Worm (Caenorhabditis elegans): ENCODE data around the gene tub-1.

The tub-1 gene

DNA sequence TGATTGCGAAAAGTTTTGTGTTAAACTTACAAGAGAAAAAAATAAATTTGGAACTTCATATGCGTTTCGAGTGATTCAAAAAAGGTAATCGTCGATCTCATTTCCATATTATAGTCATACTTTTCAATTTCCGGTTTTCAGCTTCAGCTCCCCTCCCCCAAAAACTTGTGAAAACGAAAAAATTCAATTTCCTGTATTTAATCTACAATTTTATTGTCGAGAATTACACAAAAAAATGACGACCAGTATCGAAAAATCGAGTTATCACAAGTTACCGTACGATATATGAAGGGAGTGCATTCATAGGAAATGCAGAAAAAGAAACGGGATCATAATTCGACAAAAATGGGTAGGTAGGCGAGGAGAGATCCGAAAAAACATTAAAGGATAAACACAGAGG lies 44.7 kb downstream of the tub-1 start, which contains the start of gene lron-4:
TSS of gene lron-4 (minus strand) at position 101 of the 400 bp plus-strand sequence.
- TF ChIP-seq dao-5 (tag; optimal IDR thresholded peaks at IDR 0.05) (no peak), W03F9.2 (tag; optimal IDR thresholded peaks at IDR 0.05) (no peak), him-1 (tag; optimal IDR thresholded peaks at IDR 0.05) (no peak)

DNA sequence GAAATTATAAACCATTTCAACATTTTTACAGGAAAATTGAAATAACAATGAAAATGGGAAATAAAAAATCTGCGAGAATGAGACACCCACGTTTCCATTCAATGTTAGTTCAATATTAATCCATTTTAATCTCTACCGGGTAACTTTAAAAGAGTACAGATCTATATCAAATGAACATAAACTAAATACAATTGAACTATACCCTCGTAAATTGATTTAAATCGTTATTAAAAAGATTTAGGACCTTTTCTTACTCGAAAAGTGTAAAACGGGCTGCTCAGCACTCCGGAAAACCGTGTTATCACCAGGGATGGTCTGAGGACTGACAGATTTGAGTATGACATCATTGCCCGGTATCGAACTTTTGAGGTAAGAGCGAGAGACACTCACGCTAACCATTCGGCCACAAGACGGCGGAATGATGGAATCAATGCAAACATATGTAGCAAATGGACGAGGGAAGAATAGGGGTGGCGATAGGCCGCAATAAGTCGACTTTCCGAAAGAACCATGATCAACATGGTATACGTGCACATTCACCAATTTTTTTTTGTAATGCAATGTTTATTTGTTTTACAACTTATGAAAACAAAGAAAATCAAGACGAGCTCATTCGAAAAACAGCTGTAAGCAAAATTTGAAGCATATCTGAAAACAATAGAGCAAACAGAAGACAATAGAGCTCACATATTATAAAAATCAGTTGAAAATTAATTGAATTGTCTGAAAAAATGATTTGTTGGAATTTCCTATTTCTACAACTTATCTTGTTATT lies 49.6 kb downstream of the tub-1 start, which contains the start of the genes chst-1 and C41C4.9:
TSS of gene chst-1 (minus strand) at position 51 of the 775 bp plus-strand sequence.
TSS of gene C41C4.9 (plus strand) at position 725 of the 775 bp plus-strand sequence.
- TF ChIP-seq W03F9.2 (tag; optimal IDR thresholded peaks at IDR 0.05) (no peak), dao-5 (tag; optimal IDR thresholded peaks at IDR 0.05) (peak; percentile 90), him-1 (tag; optimal IDR thresholded peaks at IDR 0.05) (peak; percentile 19)

DNA sequence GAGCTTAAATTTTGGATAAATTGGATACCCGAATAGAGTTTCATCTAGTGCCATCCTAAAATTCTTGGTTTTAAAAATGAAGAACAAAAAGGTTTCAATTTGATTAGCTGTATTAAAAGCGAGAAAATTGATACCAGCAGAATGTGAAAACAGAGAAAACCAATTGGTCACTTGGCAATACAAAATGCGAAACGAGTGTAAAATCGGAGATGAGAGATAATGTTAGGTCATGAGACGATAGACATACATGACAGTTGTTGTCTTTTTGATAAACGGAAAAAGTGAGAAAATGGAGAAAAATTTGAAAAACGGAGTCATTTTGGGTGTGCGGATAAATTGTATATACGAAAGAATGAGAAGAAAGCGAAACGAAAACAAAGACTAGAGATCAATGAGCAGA lies 51.7 kb downstream of the tub-1 start, which contains the start of gene sfxn-5:
TSS of gene sfxn-5 (minus strand) at position 55 of the 400 bp plus-strand sequence.
- TF ChIP-seq dao-5 (tag; optimal IDR thresholded peaks at IDR 0.05) (no peak), W03F9.2 (tag; optimal IDR thresholded peaks at IDR 0.05) (no peak), him-1 (tag; optimal IDR thresholded peaks at IDR 0.05) (no peak)

Data from whole organism, L4/young adult.